Worm (Caenorhabditis elegans) whole organism, L2 larva: ENCODE results near the gene phy-3.

Experiments used
- ama-1 ChIP-seq: fragments of 150-350 bp; optimal IDR thresholded peaks from 2 replicates; lab custom pipeline; 2018; ENCODE audit warnings: inconsistent platforms
- elt-3 ChIP-seq: sonication (generic microtip); optimal IDR thresholded peaks from 2 replicates; lab custom pipeline; 2017; ENCODE audit warnings: missing biosample characterization, missing genetic modification characterization
- lin-11 ChIP-seq: fragments of 150-350 bp; sonication (generic microtip); optimal IDR thresholded peaks from 2 replicates; lab custom pipeline; 2014; ENCODE audit warnings: missing biosample characterization, missing genetic modification characterization, inconsistent platforms, mixed read lengths
- nhr-10 ChIP-seq: sonication (generic microtip); optimal IDR thresholded peaks from 2 replicates; lab custom pipeline; 2017; ENCODE audit warnings: missing biosample characterization, missing genetic modification characterization
- nhr-77 ChIP-seq: fragments of 150-350 bp; optimal IDR thresholded peaks from 2 replicates; lab custom pipeline; 2014; ENCODE audit warnings: missing biosample characterization, missing genetic modification characterization
- sma-9 ChIP-seq, 2 experiments: fragments of 150-350 bp in 1 of 2; sonication (generic microtip) in 1 of 2; optimal IDR thresholded peaks; 2 replicates each; lab custom pipeline; 2014 to 2016; ENCODE audit warnings: missing genetic modification characterization in 2 of 2, mild to moderate bottlenecking in 1 of 2, missing biosample characterization in 1 of 2, missing compliant biosample characterization in 1 of 2, missing genetic modification reagents in 1 of 2, moderate library complexity in 1 of 2
- unc-62 ChIP-seq: fragments of 150-350 bp; optimal IDR thresholded peaks from 2 replicates; lab custom pipeline; 2014; ENCODE audit warnings: missing biosample characterization, missing genetic modification reagents, missing genetic modification characterization
- zag-1 ChIP-seq: fragments of 150-350 bp; optimal IDR thresholded peaks from 2 replicates; lab custom pipeline; 2014; ENCODE audit warnings: missing biosample characterization, missing genetic modification characterization

DNA sequence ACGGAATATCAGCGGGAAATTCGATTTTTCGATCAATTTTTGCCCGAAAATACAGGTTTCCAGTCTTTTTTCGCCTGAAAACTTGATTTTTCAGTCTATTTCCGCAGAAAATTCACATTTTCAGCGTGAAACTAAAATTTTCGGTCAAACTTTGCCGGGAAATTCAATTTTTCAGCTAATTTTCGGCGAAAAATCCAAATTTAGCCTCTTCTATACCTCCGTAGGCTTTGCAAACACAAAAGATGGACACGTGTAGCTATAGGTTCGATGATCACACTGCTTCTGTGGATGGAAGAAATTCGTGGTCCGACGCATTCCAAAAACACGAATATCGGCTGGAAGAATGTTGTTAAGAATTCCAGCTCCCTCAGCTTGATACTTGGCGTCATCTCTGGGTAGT is 38.9 kb upstream of the phy-3 start:
- TF ChIP-seq sma-9 (GFP tag; optimal IDR thresholded peaks at IDR 0.05; lab: Kevin White, UChicago) (no peak), sma-9 (tag; optimal IDR thresholded peaks at IDR 0.05; lab: Kevin White, UChicago) (no peak), nhr-77 (tag; lab: Kevin White, UChicago) (no peak), lin-11 (tag; lab: Kevin White, UChicago) (no peak), ama-1 (lab: Kevin White, UChicago) (no peak), unc-62 (GFP tag; lab: Kevin White, UChicago) (no peak), zag-1 (tag; lab: Kevin White, UChicago) (no peak), nhr-10 (tag; lab: Kevin White, UChicago) (no peak), elt-3 (no peak)
